Fruit fly (Drosophila melanogaster): ENCODE data around the gene CG5850.
A peak's percentile ranks its signal among the peaks of the same experiment; 100 is the strongest.

DNA sequence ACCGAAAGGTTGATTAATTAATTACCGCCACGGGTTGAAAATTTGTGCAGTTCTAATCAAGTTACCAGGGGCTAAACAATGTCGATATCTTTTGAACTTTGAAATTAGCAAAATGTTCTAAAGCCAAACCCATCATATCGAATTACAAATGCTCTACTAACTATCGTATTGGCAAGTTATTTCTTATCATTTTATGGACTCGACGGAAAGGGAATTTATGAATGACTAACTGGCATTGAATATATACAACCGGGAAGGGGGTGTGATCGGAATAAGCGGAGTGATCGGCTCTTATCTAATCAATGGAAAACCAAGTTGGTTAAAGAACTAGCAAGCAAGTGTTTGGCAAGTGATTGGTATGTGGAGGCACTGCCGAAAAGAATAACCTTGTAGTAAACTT lies 20.2 kb downstream of the CG5850 start:
- TF ChIP-seq psq (GFP tag; optimal IDR thresholded peaks at IDR 0.05) (no peak), CrebA (GFP tag; optimal IDR thresholded peaks at IDR 0.05; ENCODE audit: borderline replicate concordance) (no peak), Myc (optimal IDR thresholded peaks at IDR 0.05) (no peak), Mio (GFP tag; optimal IDR thresholded peaks at IDR 0.05) (no peak), fru (GFP tag; optimal IDR thresholded peaks at IDR 0.05) (peak; percentile 39), brk (GFP tag; optimal IDR thresholded peaks at IDR 0.05) (no peak), dl (GFP tag; optimal IDR thresholded peaks at IDR 0.05; ENCODE audit: insufficient read depth in 1 of 2, partially characterized antibody in 2 of 2) (no peak), foxo (GFP tag; optimal IDR thresholded peaks at IDR 0.05) (peak in 1 of 2 experiments; percentile 36), sage (GFP tag; optimal IDR thresholded peaks at IDR 0.05) (no peak), usp (GFP tag; optimal IDR thresholded peaks at IDR 0.05) (no peak)
